Fruit fly (Drosophila melanogaster) whole organism, embryonic: Measurements from ENCODE around the gene Exd2.

Source experiments
- Asciz ChIP-seq: fragments of 200-800 bp; sonication (Bioruptor generic); optimal IDR thresholded peaks from 2 replicates; lab custom pipeline; 2017; ENCODE audit warnings: missing biosample characterization, mild to moderate bottlenecking, missing genetic modification characterization, missing genetic modification reagents
- BtbVII ChIP-seq: fragments of 200-800 bp; sonication (Bioruptor generic); optimal IDR thresholded peaks from 3 replicates; lab custom pipeline; 2017; ENCODE audit warnings: missing biosample characterization, mild to moderate bottlenecking, missing genetic modification characterization
- CG10366 ChIP-seq: fragments of 200-800 bp; sonication (Bioruptor generic); IDR thresholded peaks from 2 replicates; pipeline ENCODE4 v1.3.6; 2022; ENCODE audit warnings: missing biosample characterization, missing genetic modification characterization
- CG11247 ChIP-seq: fragments of 200-800 bp; sonication (Bioruptor generic); IDR thresholded peaks from 2 replicates; pipeline ENCODE4 v1.3.6; 2022; ENCODE audit warnings: missing biosample characterization, missing genetic modification characterization
- CG12659 ChIP-seq: fragments of 200-800 bp; sonication (Bioruptor generic); optimal IDR thresholded peaks from 3 replicates; lab custom pipeline; 2017; ENCODE audit warnings: mild to moderate bottlenecking, missing biosample characterization, missing genetic modification reagents, missing genetic modification characterization
- CG13296 ChIP-seq: fragments of 200-800 bp; sonication (Bioruptor generic); optimal IDR thresholded peaks from 3 replicates; lab custom pipeline; 2018; ENCODE audit warnings: missing biosample characterization, mild to moderate bottlenecking, missing genetic modification characterization
- CG13775 ChIP-seq: fragments of 200-800 bp; sonication (Bioruptor generic); optimal IDR thresholded peaks from 3 replicates; lab custom pipeline; 2017; ENCODE audit warnings: missing biosample characterization, mild to moderate bottlenecking, missing genetic modification characterization
- CG15269 ChIP-seq: fragments of 200-800 bp; sonication (Bioruptor generic); optimal IDR thresholded peaks from 2 replicates; lab custom pipeline; 2018; ENCODE audit warnings: missing biosample characterization, mild to moderate bottlenecking, missing genetic modification characterization, moderate library complexity
- CG17385 ChIP-seq: fragments of 200-800 bp; sonication (Bioruptor generic); optimal IDR thresholded peaks from 3 replicates; lab custom pipeline; 2018; ENCODE audit warnings: missing biosample characterization, mild to moderate bottlenecking, missing genetic modification characterization
- CG34376 ChIP-seq: fragments of 200-800 bp; sonication (Bioruptor generic); optimal IDR thresholded peaks from 2 replicates; lab custom pipeline; 2018; ENCODE audit warnings: missing biosample characterization, mild to moderate bottlenecking, missing genetic modification characterization
- CG8290 ChIP-seq, 3 experiments: fragments of 200-800 bp; sonication (Bioruptor generic); optimal IDR thresholded peaks; 2 replicates each; lab custom pipeline; 2016 to 2019; ENCODE audit warnings: missing biosample characterization in 3 of 3, missing genetic modification characterization in 3 of 3, mild to moderate bottlenecking in 2 of 3, moderate library complexity in 1 of 3
- Ets65A ChIP-seq: fragments of 200-800 bp; sonication (Bioruptor generic); peaks from one replicate; lab custom pipeline; 2016; ENCODE audit warnings: missing biosample characterization, missing genetic modification characterization
- Fer2 ChIP-seq: fragments of 200-800 bp; sonication (Bioruptor generic); optimal IDR thresholded peaks from 2 replicates; lab custom pipeline; 2018; ENCODE audit warnings: missing biosample characterization, mild to moderate bottlenecking, missing genetic modification characterization, moderate library complexity
- GATAe ChIP-seq: fragments of 200-800 bp; sonication (Bioruptor generic); conservative IDR thresholded peaks from 2 replicates; pipeline ENCODE4 v1.3.6; 2022; ENCODE audit warnings: missing biosample characterization, missing genetic modification characterization
- HLH3B ChIP-seq: fragments of 200-800 bp; sonication (Bioruptor generic); IDR thresholded peaks from 2 replicates; pipeline ENCODE4 v1.3.6; 2022; ENCODE audit warnings: missing biosample characterization, missing genetic modification characterization
- Hey ChIP-seq: fragments of 200-800 bp; sonication (Bioruptor generic); optimal IDR thresholded peaks from 3 replicates; lab custom pipeline; 2018; ENCODE audit warnings: missing biosample characterization, mild to moderate bottlenecking, missing genetic modification characterization
- Sry-δ ChIP-seq: fragments of 200-800 bp; sonication (Bioruptor generic); optimal IDR thresholded peaks from 2 replicates; lab custom pipeline; 2016; ENCODE audit warnings: missing biosample characterization, missing genetic modification characterization
- Stat92E ChIP-seq, 3 experiments: fragments of >200 bp in 2 of 3; fragments of 200-800 bp in 1 of 3; sonication (Bioruptor generic) in 1 of 3; optimal IDR thresholded peaks; 2 replicates each; lab custom pipeline; 2017 to 2019; ENCODE audit warnings: missing biosample characterization in 3 of 3, missing genetic modification characterization in 3 of 3, mild to moderate bottlenecking in 1 of 3, moderate library complexity in 1 of 3
- crol ChIP-seq: fragments of 200-800 bp; sonication (Bioruptor generic); IDR thresholded peaks from 2 replicates; pipeline ENCODE4 v1.3.6; 2022; ENCODE audit warnings: missing biosample characterization, missing genetic modification characterization
- dimm ChIP-seq: fragments of 200-800 bp; sonication (Bioruptor generic); IDR thresholded peaks from 2 replicates; pipeline ENCODE4 v1.3.6; 2022; ENCODE audit warnings: missing biosample characterization, missing genetic modification characterization
- exex ChIP-seq: fragments of 200-800 bp; sonication (Bioruptor generic); optimal IDR thresholded peaks from 4 replicates; lab custom pipeline; 2018; ENCODE audit warnings: missing biosample characterization, mild to moderate bottlenecking, missing genetic modification characterization, moderate library complexity
- ftz-f1 ChIP-seq: fragments of 200-800 bp; sonication (Bioruptor generic); optimal IDR thresholded peaks from 2 replicates; lab custom pipeline; 2016; ENCODE audit warnings: missing biosample characterization, missing genetic modification characterization
- grau ChIP-seq: fragments of 200-800 bp; optimal IDR thresholded peaks from 3 replicates; lab custom pipeline; 2019; ENCODE audit warnings: missing biosample characterization, mild to moderate bottlenecking, missing genetic modification characterization, moderate library complexity
- grn ChIP-seq: fragments of 200-800 bp; sonication (Bioruptor generic); optimal IDR thresholded peaks from 3 replicates; lab custom pipeline; 2017; ENCODE audit warnings: missing biosample characterization, missing genetic modification characterization
- jigr1 ChIP-seq: fragments of 200-800 bp; sonication (Bioruptor generic); IDR thresholded peaks from 3 replicates; pipeline ENCODE4 v1.3.6; 2022; ENCODE audit warnings: missing biosample characterization, missing genetic modification characterization
- ken ChIP-seq: fragments of 200-800 bp; sonication (Bioruptor generic); IDR thresholded peaks from 3 replicates; pipeline ENCODE4 v1.3.6; 2022; ENCODE audit warnings: missing biosample characterization, missing genetic modification characterization
- klu ChIP-seq: fragments of 200-800 bp; sonication (Bioruptor generic); IDR thresholded peaks from 2 replicates; pipeline ENCODE4 v1.3.6; 2022; ENCODE audit warnings: missing biosample characterization, missing genetic modification characterization
- mld ChIP-seq: fragments of 200-800 bp; sonication (Bioruptor generic); IDR thresholded peaks from 3 replicates; pipeline ENCODE4 v1.3.6; 2022; ENCODE audit warnings: missing biosample characterization, missing genetic modification characterization; ENCODE audit not compliant: partially characterized antibody
- pan ChIP-seq, 4 experiments: fragments of >200 bp in 3 of 4; fragments of 200-800 bp in 1 of 4; sonication (Bioruptor generic) in 1 of 4; optimal IDR thresholded peaks in 3 of 4; IDR thresholded peaks in 1 of 4; 2 replicates each; pipeline versions ENCODE4 v1.3.6 to Lab custom; 2017 to 2022; ENCODE audit warnings: missing biosample characterization in 2 of 4, missing genetic modification characterization in 2 of 4, mixed read lengths in 1 of 4
- sens-2 ChIP-seq: fragments of 200-800 bp; sonication (Bioruptor generic); IDR thresholded peaks from 2 replicates; pipeline ENCODE4 v1.3.6; 2022; ENCODE audit warnings: missing biosample characterization, missing genetic modification characterization
- sqz ChIP-seq: fragments of 200-800 bp; sonication (Bioruptor generic); optimal IDR thresholded peaks from 3 replicates; lab custom pipeline; 2018; ENCODE audit warnings: missing biosample characterization, mild to moderate bottlenecking, missing genetic modification characterization
- sug ChIP-seq: fragments of 200-800 bp; optimal IDR thresholded peaks from 2 replicates; lab custom pipeline; 2019; ENCODE audit warnings: missing biosample characterization, mild to moderate bottlenecking, missing genetic modification characterization, moderate library complexity
- vnd ChIP-seq: fragments of 200-800 bp; sonication (Bioruptor generic); IDR thresholded peaks from 3 replicates; pipeline ENCODE4 v1.3.6; 2022; ENCODE audit warnings: missing biosample characterization, missing genetic modification characterization; ENCODE audit not compliant: partially characterized antibody
- zfh2 ChIP-seq: fragments of 200-800 bp; sonication (Bioruptor generic); optimal IDR thresholded peaks from 2 replicates; lab custom pipeline; 2016; ENCODE audit warnings: missing biosample characterization, missing genetic modification characterization

Gene Exd2

DNA sequence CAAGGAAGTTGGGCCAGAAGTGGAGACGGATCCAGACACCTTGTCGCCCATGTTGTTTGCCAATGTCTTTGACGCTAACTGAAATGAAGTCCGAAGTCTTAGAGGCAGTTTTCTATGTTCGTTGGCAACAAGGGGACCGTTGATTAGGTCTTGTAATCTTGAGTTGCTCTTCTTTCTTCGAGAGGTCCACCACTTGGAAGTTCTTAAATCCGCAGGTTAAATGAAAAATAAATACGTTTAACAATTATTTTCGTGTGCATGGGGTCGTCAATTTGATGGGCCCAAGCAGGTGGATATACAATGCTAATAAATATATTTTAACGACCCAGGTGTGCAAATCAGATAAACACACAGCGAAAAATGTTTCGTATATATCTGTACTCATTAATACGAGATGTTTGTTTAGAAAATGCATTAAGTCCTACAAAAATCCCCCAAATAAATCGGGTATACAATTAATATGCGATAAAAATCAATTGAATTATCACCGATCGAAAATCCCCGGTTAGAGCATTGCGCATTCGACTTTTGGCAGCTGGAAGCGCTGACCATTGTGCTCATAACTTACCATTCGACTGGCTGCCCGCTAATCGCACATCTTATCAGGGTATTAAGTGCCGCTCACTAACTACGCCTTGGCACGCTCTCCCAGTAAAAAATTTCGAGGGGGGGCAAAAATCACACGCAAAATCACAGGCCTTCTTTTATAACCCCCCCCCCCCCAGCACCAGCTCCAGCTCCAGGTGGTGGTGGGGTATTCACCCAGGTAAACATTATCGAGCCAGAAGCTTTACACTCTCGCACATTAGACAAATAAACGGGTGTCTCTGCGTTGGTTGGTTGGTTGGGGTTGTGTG, 25.2 kb upstream of the Exd2 start, which contains the start of gene PGRP-LB (continued):
- 0 out of 3 replicates have a peak, but pooled peaks have one; percentile 38 for TF ChIP-seq ken (GFP tag; lab: Robert Waterston, UW)
- TF ChIP-seq Fer2 (tag; lab: Kevin White, UChicago) = no peak
- peak; percentile 21 for TF ChIP-seq zfh2
- TF ChIP-seq Ets65A (GFP tag; lab: Kevin White, UChicago) = peak; percentile 91
- peak; percentile 56 for TF ChIP-seq GATAe (GFP tag; lab: Robert Waterston, UW)
- peak in 1 of 3 experiments; percentile 47 for TF ChIP-seq Stat92E (GFP tag; optimal IDR thresholded peaks at IDR 0.05; lab: Kevin White, UChicago)
- TF ChIP-seq CG8290 (GFP tag; optimal IDR thresholded peaks at IDR 0.05; lab: Kevin White, UChicago) = no peak
- TF ChIP-seq CG8290 (tag; optimal IDR thresholded peaks at IDR 0.05; lab: Kevin White, UChicago) = peak in 1 of 2 experiments; percentile 36
- 0 out of 2 replicates have a peak, but pooled peaks have one; percentile 10 for TF ChIP-seq CG10366 (GFP tag; lab: Robert Waterston, UW)
- TF ChIP-seq Hey (tag; lab: Kevin White, UChicago) = peak; percentile 30
- TF ChIP-seq CG13296 = no peak
- TF ChIP-seq CG17385 = peak; percentile 11
- TF ChIP-seq Sry-δ = no peak
- TF ChIP-seq CG12659 (GFP tag; lab: Kevin White, UChicago) = peak; percentile 31
- no peak for TF ChIP-seq BtbVII (GFP tag; lab: Kevin White, UChicago)
- TF ChIP-seq grau (tag; lab: Kevin White, UChicago) = peak; percentile 38
- TF ChIP-seq CG13775 (GFP tag; lab: Kevin White, UChicago) = peak; percentile 34
- TF ChIP-seq Asciz (GFP tag; lab: Kevin White, UChicago) = no peak
- TF ChIP-seq mld (GFP tag; lab: Robert Waterston, UW) = no peak
- peak; percentile 84 for TF ChIP-seq sens-2 (GFP tag; lab: Robert Waterston, UW)
- peak; percentile 29 for TF ChIP-seq CG15269 (tag; lab: Kevin White, UChicago)
- TF ChIP-seq crol (GFP tag; lab: Robert Waterston, UW) = peak; percentile 95

DNA sequence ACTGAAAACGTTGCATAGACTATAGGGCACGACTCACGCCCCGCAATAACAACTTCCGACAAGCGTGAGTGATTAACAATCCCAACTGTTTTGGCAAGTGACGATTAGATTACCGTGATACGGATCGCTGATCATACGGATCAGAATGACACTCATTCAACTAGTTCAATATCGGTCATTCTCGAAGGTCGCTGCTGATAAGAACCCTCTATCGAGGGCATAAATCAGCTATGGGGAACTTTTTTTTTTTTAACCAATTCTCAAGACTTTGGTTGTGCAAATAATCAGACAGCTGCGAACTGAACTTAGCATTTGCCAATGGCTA, 23.3 kb upstream of the Exd2 start:
- TF ChIP-seq exex (tag; lab: Kevin White, UChicago) (peak; percentile 65), ftz-f1 (peak; percentile 27), CG17385 (no peak), jigr1 (GFP tag; lab: Robert Waterston, UW) (no peak), grn (GFP tag; lab: Kevin White, UChicago) (peak; percentile 92), CG34376 (peak; percentile 28), HLH3B (GFP tag; lab: Robert Waterston, UW) (no peak), klu (GFP tag; lab: Robert Waterston, UW) (0 out of 2 replicates have a peak, but pooled peaks have one; percentile 4), sug (tag; lab: Kevin White, UChicago) (peak; percentile 40), pan (optimal IDR thresholded peaks at IDR 0.05; lab: Kevin White, UChicago) (no peak), pan (GFP tag; optimal IDR thresholded peaks at IDR 0.05 in 1 of 2, IDR thresholded peaks at IDR 0.05 in 1 of 2) (no peak), vnd (GFP tag; lab: Robert Waterston, UW) (0 out of 3 replicates have a peak, but pooled peaks have one; percentile 23), dimm (GFP tag; lab: Robert Waterston, UW) (no peak), CG11247 (GFP tag; lab: Robert Waterston, UW) (no peak), sqz (GFP tag; lab: Kevin White, UChicago) (no peak)
- TF ChIP-seq, all 482 proteins: peak for 7
